Worm (Caenorhabditis elegans): ENCODE data around the gene daf-4.

Gene daf-4

DNA sequence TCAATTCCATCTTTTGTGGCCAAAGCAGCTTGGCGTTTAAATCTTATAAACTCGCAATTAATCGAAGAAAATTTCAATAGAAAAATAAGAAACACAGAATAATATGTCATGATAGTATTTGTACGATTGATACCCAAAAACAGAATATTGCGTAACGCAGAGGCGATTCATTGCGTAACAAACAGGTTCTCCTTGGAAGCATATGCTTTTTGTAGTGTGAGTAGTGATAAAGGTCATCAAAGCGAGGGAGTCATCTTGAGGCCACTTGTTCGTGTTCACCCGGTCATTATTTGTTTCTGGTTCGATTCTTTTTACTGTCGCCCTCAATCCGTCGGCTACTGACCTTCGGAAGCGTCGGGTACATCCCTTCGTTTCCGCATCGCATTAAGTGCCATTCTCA, 36.0 kb downstream of the daf-4 start, which contains the start of gene F54E7.6:
TSS of gene F54E7.6 (minus strand) at position 110 of the 400 bp plus-strand sequence.
- TF ChIP-seq nhr-25 (tag; optimal IDR thresholded peaks at IDR 0.05) (peak; percentile 57), mbf-1 (tag; optimal IDR thresholded peaks at IDR 0.05) (no peak), ztf-11 (tag; optimal IDR thresholded peaks at IDR 0.05) (no peak), sma-9 (GFP tag; optimal IDR thresholded peaks at IDR 0.05) (no peak), sma-9 (tag; optimal IDR thresholded peaks at IDR 0.05) (no peak), F13H6.1 (tag; optimal IDR thresholded peaks at IDR 0.05) (no peak), lin-13 (GFP tag; optimal IDR thresholded peaks at IDR 0.05) (no peak), lsy-2 (tag; optimal IDR thresholded peaks at IDR 0.05) (no peak)

DNA sequence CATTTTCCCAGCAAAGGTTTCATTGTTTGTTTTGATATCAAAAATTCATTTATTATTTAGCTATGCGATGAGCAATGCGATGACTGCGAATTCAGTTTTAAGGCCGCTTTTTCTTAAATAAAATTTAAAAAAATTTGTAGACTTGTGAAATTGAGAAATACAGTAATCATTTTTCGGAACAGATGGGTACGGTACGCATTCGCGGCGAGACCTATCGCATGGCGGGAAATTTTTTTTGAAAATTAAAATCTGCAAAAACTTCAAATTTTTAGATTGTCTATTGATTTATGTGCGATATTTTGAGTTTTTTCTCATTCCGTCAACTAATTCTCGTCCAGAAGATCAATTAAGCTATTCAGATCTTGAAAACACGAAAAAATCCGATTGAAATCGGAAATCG, 38.6 kb downstream of the daf-4 start:
- TF ChIP-seq snpc-4 (tag; optimal IDR thresholded peaks at IDR 0.05) (no peak), zag-1 (tag; optimal IDR thresholded peaks at IDR 0.05) (no peak)

DNA sequence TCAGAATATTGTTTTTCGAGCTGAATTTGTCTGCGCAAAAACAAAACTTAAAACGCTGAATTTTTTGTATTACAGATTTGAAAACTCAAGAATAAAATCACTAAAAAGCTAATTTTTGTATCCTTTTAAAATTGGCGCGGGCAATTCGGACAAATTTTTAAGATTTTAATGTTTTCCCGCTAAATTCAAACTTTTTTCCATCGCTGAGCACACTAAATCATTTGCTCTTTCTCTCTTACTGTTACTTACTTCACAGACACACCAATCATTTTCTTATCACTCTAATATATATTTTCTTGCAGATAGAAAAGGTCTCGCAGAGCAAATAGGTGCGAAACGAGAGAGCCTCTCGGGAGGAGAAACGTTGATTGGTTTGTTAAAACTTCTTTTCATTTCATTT, 39.0 kb downstream of the daf-4 start, which contains the start of gene par-3:
TSS of gene par-3 (plus strand) at position 301 of the 400 bp plus-strand sequence.
- TF ChIP-seq mbf-1 (tag; optimal IDR thresholded peaks at IDR 0.05) (no peak), nhr-12 (tag; optimal IDR thresholded peaks at IDR 0.05) (no peak), nhr-10 (tag; optimal IDR thresholded peaks at IDR 0.05) (no peak), skn-1 (tag; optimal IDR thresholded peaks at IDR 0.05) (no peak), sem-4 (tag; optimal IDR thresholded peaks at IDR 0.05) (no peak), unc-39 (tag; optimal IDR thresholded peaks at IDR 0.05) (no peak), nhr-11 (tag; optimal IDR thresholded peaks at IDR 0.05) (no peak), snpc-4 (tag; optimal IDR thresholded peaks at IDR 0.05) (no peak), nhr-129 (tag; optimal IDR thresholded peaks at IDR 0.05) (no peak), nhr-6 (tag; optimal IDR thresholded peaks at IDR 0.05) (no peak), ceh-16 (tag; optimal IDR thresholded peaks at IDR 0.05) (no peak), C34F6.9 (tag; optimal IDR thresholded peaks at IDR 0.05) (no peak), ztf-4 (tag; optimal IDR thresholded peaks at IDR 0.05) (no peak), nhr-237 (tag; optimal IDR thresholded peaks at IDR 0.05) (no peak), sma-9 (GFP tag; optimal IDR thresholded peaks at IDR 0.05) (no peak), sma-9 (tag; optimal IDR thresholded peaks at IDR 0.05) (no peak), zag-1 (tag; optimal IDR thresholded peaks at IDR 0.05) (no peak), F13H6.1 (tag; optimal IDR thresholded peaks at IDR 0.05) (no peak), elt-3 (tag; optimal IDR thresholded peaks at IDR 0.05) (no peak), lsy-2 (tag; optimal IDR thresholded peaks at IDR 0.05) (no peak)

DNA sequence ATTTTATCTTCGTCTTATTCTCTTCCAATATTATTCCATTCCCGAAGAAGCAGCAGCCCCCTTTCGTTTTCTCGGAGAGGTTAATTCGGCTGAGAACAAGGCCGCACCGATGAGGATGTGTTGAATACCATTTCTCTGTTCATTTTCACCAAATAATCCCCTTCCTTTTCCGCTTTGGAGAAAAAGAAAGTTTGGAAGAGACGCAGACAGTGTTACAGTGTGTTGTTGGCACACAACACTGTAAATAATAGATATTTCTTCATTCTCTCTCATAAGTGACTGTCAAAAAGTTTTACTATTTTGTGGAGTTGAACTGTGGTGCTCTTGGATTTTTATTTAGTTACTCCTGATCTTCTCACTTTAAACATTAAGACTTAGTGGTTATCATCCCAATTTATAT, 40.3 kb downstream of the daf-4 start:
- TF ChIP-seq fos-1 (tag; optimal IDR thresholded peaks at IDR 0.05) (peak; percentile 36), ZK546.5 (tag; optimal IDR thresholded peaks at IDR 0.05) (no peak), crh-2 (tag; optimal IDR thresholded peaks at IDR 0.05) (peak; percentile 7), unc-39 (tag; optimal IDR thresholded peaks at IDR 0.05) (no peak), nhr-25 (tag; optimal IDR thresholded peaks at IDR 0.05) (peak; percentile 2)

DNA sequence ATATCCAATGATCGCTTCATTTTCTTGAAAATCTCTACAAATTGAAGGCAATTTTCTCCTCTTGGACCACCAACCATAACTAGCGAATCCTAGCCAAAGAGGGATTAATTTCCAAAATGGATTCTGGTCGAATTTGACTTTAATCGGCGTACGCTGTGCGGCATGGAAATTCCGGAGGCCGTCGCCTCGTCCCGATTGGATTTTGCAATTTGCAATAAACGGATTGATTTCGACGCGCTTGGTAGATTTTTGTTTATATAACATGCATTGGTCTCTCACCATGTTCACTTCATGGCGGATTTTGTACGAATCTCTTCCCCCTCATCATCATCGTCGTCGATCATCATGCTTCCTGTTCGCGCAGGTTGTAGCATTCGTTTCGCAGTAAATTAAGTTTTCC, 40.8 kb downstream of the daf-4 start:
- TF ChIP-seq lin-39 (tag; optimal IDR thresholded peaks at IDR 0.05) (no peak), aly-2 (tag; optimal IDR thresholded peaks at IDR 0.05) (no peak), snpc-4 (tag; optimal IDR thresholded peaks at IDR 0.05) (no peak), ama-1 (optimal IDR thresholded peaks at IDR 0.05) (no peak), lsy-2 (tag; optimal IDR thresholded peaks at IDR 0.05) (no peak), zag-1 (tag; optimal IDR thresholded peaks at IDR 0.05) (no peak), lin-11 (tag; optimal IDR thresholded peaks at IDR 0.05) (no peak), ceh-16 (tag; optimal IDR thresholded peaks at IDR 0.05) (no peak), crh-2 (tag; optimal IDR thresholded peaks at IDR 0.05) (no peak), skn-1 (tag; optimal IDR thresholded peaks at IDR 0.05) (no peak), unc-62 (GFP tag; optimal IDR thresholded peaks at IDR 0.05) (no peak), nhr-6 (tag; optimal IDR thresholded peaks at IDR 0.05) (no peak), unc-55 (GFP tag; optimal IDR thresholded peaks at IDR 0.05) (no peak), ZK546.5 (tag; optimal IDR thresholded peaks at IDR 0.05) (no peak), nhr-77 (tag; optimal IDR thresholded peaks at IDR 0.05) (no peak), nhr-21 (tag; optimal IDR thresholded peaks at IDR 0.05) (no peak), elt-3 (tag; optimal IDR thresholded peaks at IDR 0.05) (no peak), egl-27 (tag; optimal IDR thresholded peaks at IDR 0.05) (no peak), gmeb-1 (tag; optimal IDR thresholded peaks at IDR 0.05) (no peak), nhr-129 (tag; optimal IDR thresholded peaks at IDR 0.05) (no peak)
